Worm (Caenorhabditis elegans) whole organism, L4/young adult: ENCODE data around the gene srz-70.

Experiments
- W03F9.2 ChIP-seq: fragments of 150-350 bp; optimal IDR thresholded peaks from 2 replicates; lab custom pipeline; 2014; ENCODE audit warnings: missing biosample characterization, missing genetic modification characterization
- dao-5 ChIP-seq: sonication (generic microtip); optimal IDR thresholded peaks from 2 replicates; lab custom pipeline; 2016; ENCODE audit warnings: missing genotype, missing genetic modification characterization, moderate library complexity, missing compliant biosample characterization
- him-1 ChIP-seq: sonication (generic microtip); optimal IDR thresholded peaks from 2 replicates; lab custom pipeline; 2016; ENCODE audit warnings: missing genotype, missing genetic modification reagents, missing genetic modification characterization, missing compliant biosample characterization

Gene srz-70

DNA sequence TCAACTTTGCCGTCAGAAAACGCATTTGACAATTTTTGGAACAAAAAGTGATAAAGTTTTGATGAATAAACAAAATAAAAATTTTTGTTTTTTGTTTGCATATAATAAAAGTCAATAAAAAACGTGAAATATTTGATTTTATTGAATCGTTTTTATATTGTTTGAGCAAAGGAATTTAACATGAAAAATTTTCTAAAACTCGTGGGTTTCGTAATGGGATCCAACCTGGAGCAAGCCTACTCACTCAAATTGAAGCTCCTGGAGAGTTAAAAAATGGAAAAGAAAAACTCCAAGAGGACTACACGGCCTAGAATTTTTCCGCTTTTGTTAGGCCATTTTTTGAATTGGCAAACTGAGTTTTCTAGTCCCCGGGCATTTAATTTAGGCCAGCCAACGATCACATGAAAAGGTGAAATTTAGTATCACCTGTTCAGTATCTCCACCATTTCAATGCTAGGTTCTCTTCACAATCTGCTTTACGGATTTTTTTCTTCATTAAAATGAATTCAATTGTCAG, 50.3 kb downstream of the srz-70 start, which contains the start of the genes C04C3.9 and srz-60:
C04C3.9 (minus strand) TSS at position 101 of the 517 bp plus-strand sequence.
srz-60 (plus strand) TSS at position 467 of the 517 bp plus-strand sequence.
- TF ChIP-seq him-1 = no peak
- TF ChIP-seq dao-5 = no peak
- TF ChIP-seq W03F9.2 (tag; lab: Kevin White, UChicago) = no peak
